Fruit fly (Drosophila melanogaster) whole organism, pupa: ENCODE measurements around the gene CG5787.
A peak's percentile ranks its signal among the peaks of the same experiment; 100 is the strongest.

Experiments used
- CG10348 ChIP-seq: fragments of 200-800 bp; sonication (Bioruptor generic); IDR thresholded peaks from 2 replicates; pipeline ENCODE4 v1.3.6; 2022; ENCODE audit warnings: missing biosample characterization, missing genetic modification characterization
- CG14655 ChIP-seq: fragments of 200-800 bp; sonication (Bioruptor generic); optimal IDR thresholded peaks from 3 replicates; lab custom pipeline; 2017; ENCODE audit warnings: mild to moderate bottlenecking, missing biosample characterization, missing genetic modification reagents, missing genetic modification characterization
- CG32121 ChIP-seq: fragments of 200-800 bp; sonication (Bioruptor generic); IDR thresholded peaks from 2 replicates; pipeline ENCODE4 v1.3.6; 2022; ENCODE audit warnings: missing biosample characterization, missing genetic modification characterization
- CG8301 ChIP-seq: fragments of 200-800 bp; sonication (Bioruptor generic); optimal IDR thresholded peaks from 2 replicates; lab custom pipeline; 2018; ENCODE audit warnings: missing biosample characterization, mild to moderate bottlenecking, missing genetic modification characterization
- EcR ChIP-seq: fragments of 200-800 bp; sonication (Bioruptor generic); optimal IDR thresholded peaks from 3 replicates; lab custom pipeline; 2019; ENCODE audit warnings: missing biosample characterization, missing genetic modification characterization, mild to moderate bottlenecking, moderate library complexity, missing genetic modification reagents
- Pif1A ChIP-seq: fragments of 200-800 bp; sonication (Bioruptor generic); optimal IDR thresholded peaks from 3 replicates; lab custom pipeline; 2016; ENCODE audit warnings: missing biosample characterization, missing genetic modification characterization
- rn ChIP-seq: fragments of 200-800 bp; sonication (Bioruptor generic); IDR thresholded peaks from 2 replicates; pipeline ENCODE4 v1.3.6; 2022; ENCODE audit warnings: missing biosample characterization, missing genetic modification characterization

- TF ChIP-seq CG10348 (no peak), Pif1A (GFP tag; lab: Kevin White, UChicago) (peak; percentile 42), CG14655 (GFP tag; lab: Kevin White, UChicago) (no peak), CG8301 (tag; lab: Kevin White, UChicago) (peak; percentile 65), EcR (GFP tag; lab: Kevin White, UChicago) (peak; percentile 37), CG32121 (GFP tag; lab: Robert Waterston, UW) (peak; percentile 68; the same call in 1 of the 2 replicates), rn (peak; percentile 18; the same call in 1 of the 2 replicates)
Measured at dm6 chr2L:12720430-12721396, 8.0 kb upstream of the CG5787 start.
